Fruit fly (Drosophila melanogaster) whole organism, pupa: ENCODE measurements around the gene Adck5.

Experiments
- CG10348 ChIP-seq: fragments of 200-800 bp; sonication (Bioruptor generic); IDR thresholded peaks from 2 replicates; pipeline ENCODE4 v1.3.6; 2022; ENCODE audit warnings: missing biosample characterization, missing genetic modification characterization
- CG12605 ChIP-seq: fragments of 200-800 bp; sonication (Bioruptor generic); IDR thresholded peaks from 2 replicates; pipeline ENCODE4 v1.3.6; 2022; ENCODE audit warnings: missing biosample characterization, missing genetic modification characterization
- CG13204 ChIP-seq: fragments of 200-800 bp; sonication (Bioruptor generic); optimal IDR thresholded peaks from 2 replicates; lab custom pipeline; 2018; ENCODE audit warnings: missing biosample characterization, mild to moderate bottlenecking, missing genetic modification characterization, moderate library complexity
- CG14655 ChIP-seq: fragments of 200-800 bp; sonication (Bioruptor generic); optimal IDR thresholded peaks from 3 replicates; lab custom pipeline; 2017; ENCODE audit warnings: mild to moderate bottlenecking, missing biosample characterization, missing genetic modification reagents, missing genetic modification characterization
- CG15710 ChIP-seq: fragments of 200-800 bp; sonication (Bioruptor generic); optimal IDR thresholded peaks from 2 replicates; lab custom pipeline; 2018; ENCODE audit warnings: missing biosample characterization, mild to moderate bottlenecking, missing genetic modification characterization, moderate library complexity
- CG17806 ChIP-seq: fragments of 200-800 bp; sonication (Bioruptor generic); optimal IDR thresholded peaks from 2 replicates; lab custom pipeline; 2018; ENCODE audit warnings: missing biosample characterization, mild to moderate bottlenecking, missing genetic modification characterization, moderate library complexity
- CG32121 ChIP-seq: fragments of 200-800 bp; sonication (Bioruptor generic); IDR thresholded peaks from 2 replicates; pipeline ENCODE4 v1.3.6; 2022; ENCODE audit warnings: missing biosample characterization, missing genetic modification characterization
- CG34367 ChIP-seq: fragments of 200-800 bp; sonication (Bioruptor generic); optimal IDR thresholded peaks from 2 replicates; lab custom pipeline; 2018; ENCODE audit warnings: missing biosample characterization, mild to moderate bottlenecking, missing genetic modification characterization
- CG4496 ChIP-seq: fragments of 200-800 bp; sonication (Bioruptor generic); IDR thresholded peaks from 3 replicates; pipeline ENCODE4 v1.3.6; 2022; ENCODE audit warnings: missing biosample characterization, missing genetic modification characterization
- CG8159 ChIP-seq: fragments of 200-800 bp; sonication (Bioruptor generic); optimal IDR thresholded peaks from 3 replicates; lab custom pipeline; 2018; ENCODE audit warnings: missing biosample characterization, mild to moderate bottlenecking, missing genetic modification characterization, moderate library complexity
- CG8301 ChIP-seq: fragments of 200-800 bp; sonication (Bioruptor generic); optimal IDR thresholded peaks from 2 replicates; lab custom pipeline; 2018; ENCODE audit warnings: missing biosample characterization, mild to moderate bottlenecking, missing genetic modification characterization
- CG9948 ChIP-seq: fragments of 200-800 bp; sonication (Bioruptor generic); optimal IDR thresholded peaks from 2 replicates; lab custom pipeline; 2018; ENCODE audit warnings: missing biosample characterization, mild to moderate bottlenecking, missing genetic modification characterization, moderate library complexity
- D1 ChIP-seq: fragments of 200-800 bp; sonication (Bioruptor generic); optimal IDR thresholded peaks from 2 replicates; lab custom pipeline; 2018; ENCODE audit warnings: missing biosample characterization, mild to moderate bottlenecking, missing genetic modification characterization, moderate library complexity
- EcR ChIP-seq: fragments of 200-800 bp; sonication (Bioruptor generic); optimal IDR thresholded peaks from 3 replicates; lab custom pipeline; 2019; ENCODE audit warnings: missing biosample characterization, missing genetic modification characterization, mild to moderate bottlenecking, moderate library complexity, missing genetic modification reagents
- Ets98B ChIP-seq: fragments of 200-800 bp; sonication (Bioruptor generic); IDR thresholded peaks from 2 replicates; pipeline ENCODE4 v1.3.6; 2022; ENCODE audit warnings: missing biosample characterization, missing genetic modification characterization
- Pif1A ChIP-seq: fragments of 200-800 bp; sonication (Bioruptor generic); optimal IDR thresholded peaks from 3 replicates; lab custom pipeline; 2016; ENCODE audit warnings: missing biosample characterization, missing genetic modification characterization
- Pif1B ChIP-seq: fragments of 200-800 bp; sonication (Bioruptor generic); optimal IDR thresholded peaks from 3 replicates; lab custom pipeline; 2016; ENCODE audit warnings: missing biosample characterization, missing genetic modification characterization
- Snoo ChIP-seq: fragments of 200-800 bp; sonication (Bioruptor generic); optimal IDR thresholded peaks from 3 replicates; lab custom pipeline; 2017; ENCODE audit warnings: missing biosample characterization, mild to moderate bottlenecking, missing genetic modification characterization, inconsistent platforms
- fd96Ca ChIP-seq: fragments of 200-800 bp; sonication (Bioruptor generic); IDR thresholded peaks from 3 replicates; pipeline ENCODE4 v1.3.6; 2022; ENCODE audit warnings: missing biosample characterization, missing genetic modification characterization
- gl ChIP-seq: fragments of 200-800 bp; sonication (Bioruptor generic); optimal IDR thresholded peaks from 2 replicates; lab custom pipeline; 2018; ENCODE audit warnings: missing biosample characterization, mild to moderate bottlenecking, missing genetic modification characterization
- rn ChIP-seq: fragments of 200-800 bp; sonication (Bioruptor generic); IDR thresholded peaks from 2 replicates; pipeline ENCODE4 v1.3.6; 2022; ENCODE audit warnings: missing biosample characterization, missing genetic modification characterization

The Adck5 gene

dm6 chr3L:11169299-11170181, at the start of gene Adck5, which contains the start of gene wls:
Gene Adck5, plus strand, starts transcription at chr3L:11169817.
Gene wls, minus strand, starts transcription at chr3L:11169625.
- TF ChIP-seq CG34367 (tag; lab: Kevin White, UChicago) (peak; percentile 53), Ets98B (GFP tag; lab: Robert Waterston, UW) (peak; percentile 18; the same call in 1 of the 2 replicates), gl (peak; percentile 38), CG15710 (tag; lab: Kevin White, UChicago) (no peak), CG17806 (tag; lab: Kevin White, UChicago) (no peak), fd96Ca (GFP tag; lab: Robert Waterston, UW) (0 out of 3 replicates have a peak, but pooled peaks have one; percentile 21), Snoo (peak; percentile 78), CG13204 (GFP tag; lab: Kevin White, UChicago) (no peak), CG8159 (tag; lab: Kevin White, UChicago) (no peak), CG32121 (0 out of 2 replicates have a peak, but pooled peaks have one; percentile 35), CG4496 (peak; percentile 78), CG12605 (peak; percentile 64), Pif1B (GFP tag; lab: Kevin White, UChicago) (no peak)

- no peak for TF ChIP-seq D1 (tag; lab: Kevin White, UChicago)
- TF ChIP-seq Pif1B (GFP tag; lab: Kevin White, UChicago): no peak
- no peak for TF ChIP-seq Ets98B (GFP tag; lab: Robert Waterston, UW)
- TF ChIP-seq gl: no peak
- TF ChIP-seq CG12605: no peak
- no peak for TF ChIP-seq CG8159 (tag; lab: Kevin White, UChicago)
- no peak for TF ChIP-seq CG32121
- TF ChIP-seq rn: no peak
- TF ChIP-seq CG4496: no peak
- TF ChIP-seq CG13204 (GFP tag; lab: Kevin White, UChicago): no peak
Observed at dm6 chr3L:11119901-11120418, 49.7 kb upstream of the Adck5 start.

dm6 chr3L:11120419-11120958, 49.1 kb upstream of the Adck5 start, which contains the start of the genes FoxK and mRpL2:
Gene FoxK, minus strand, starts transcription at chr3L:11120783.
Gene mRpL2, plus strand, starts transcription at chr3L:11120847.
- TF ChIP-seq gl (peak; percentile 95), CG17806 (tag; lab: Kevin White, UChicago) (peak; percentile 74), Ets98B (GFP tag; lab: Robert Waterston, UW) (peak; percentile 76), D1 (tag; lab: Kevin White, UChicago) (peak; percentile 43), CG34367 (tag; lab: Kevin White, UChicago) (peak; percentile 87), Snoo (peak; percentile 68), CG14655 (peak; percentile 89), CG8301 (tag; lab: Kevin White, UChicago) (peak; percentile 82), EcR (GFP tag; lab: Kevin White, UChicago) (peak; percentile 17), fd96Ca (GFP tag; lab: Robert Waterston, UW) (peak; percentile 69; the same call in 1 of the 3 replicates), CG4496 (peak; percentile 80), CG12605 (peak; percentile 90), CG15710 (tag; lab: Kevin White, UChicago) (peak; percentile 84), rn (peak; percentile 39; the same call in 1 of the 2 replicates), CG10348 (no peak), CG32121 (peak; percentile 63; the same call in 1 of the 2 replicates), Pif1A (peak; percentile 91), CG9948 (tag; lab: Kevin White, UChicago) (peak; percentile 66), CG13204 (GFP tag; lab: Kevin White, UChicago) (peak; percentile 89), Pif1B (GFP tag; lab: Kevin White, UChicago) (peak; percentile 92), CG8159 (tag; lab: Kevin White, UChicago) (peak; percentile 84)

- peak; percentile 76 for TF ChIP-seq Ets98B (GFP tag; lab: Robert Waterston, UW)
- 0 out of 3 replicates have a peak, but pooled peaks have one; percentile 24 for TF ChIP-seq fd96Ca (GFP tag; lab: Robert Waterston, UW)
- TF ChIP-seq Pif1A: peak; percentile 1
- 0 out of 2 replicates have a peak, but pooled peaks have one; percentile 23 for TF ChIP-seq rn
- peak; percentile 69 for TF ChIP-seq CG32121
- TF ChIP-seq CG15710 (tag; lab: Kevin White, UChicago): peak; percentile 31
- TF ChIP-seq CG34367 (tag; lab: Kevin White, UChicago): no peak
- no peak for TF ChIP-seq CG9948 (tag; lab: Kevin White, UChicago)
- TF ChIP-seq Snoo: peak; percentile 43
- TF ChIP-seq EcR (GFP tag; lab: Kevin White, UChicago): no peak
- peak; percentile 76 for TF ChIP-seq CG4496
Observed at dm6 chr3L:11123088-11123487, 46.5 kb upstream of the Adck5 start, which contains the start of the genes Ufd1 and NaPi-III. Gene Ufd1, minus strand, starts transcription at chr3L:11123216. Gene NaPi-III, plus strand, starts transcription at chr3L:11123348.

- TF ChIP-seq CG8159 (tag; lab: Kevin White, UChicago) (no peak), CG4496 (0 out of 3 replicates have a peak, but pooled peaks have one; percentile 11)
Observed at dm6 chr3L:11123598-11124284, 45.9 kb upstream of the Adck5 start.
